Fruit fly (Drosophila melanogaster): ENCODE results near the gene Inx2.

Inx2 gene

DNA sequence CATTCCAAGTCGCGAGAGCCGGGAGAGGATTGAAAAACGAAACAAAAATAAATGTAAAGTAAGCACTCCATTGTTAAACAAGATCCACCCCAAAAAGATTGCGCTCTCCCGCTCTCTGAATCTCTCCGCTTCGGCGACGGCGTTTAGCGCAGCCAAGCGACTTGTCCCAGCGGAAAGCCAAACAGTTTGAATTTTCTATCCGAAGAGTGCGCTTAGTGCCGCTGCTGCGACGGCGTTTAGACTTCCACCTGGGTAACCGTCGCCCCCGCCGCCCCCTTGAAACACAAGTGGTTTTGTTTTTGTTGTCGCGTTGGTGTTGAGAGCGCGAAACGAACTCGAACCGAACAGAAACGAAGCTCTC lies at the start of gene Inx2:
Gene Inx2, plus strand, starts transcription at position 181 of the 361 bp plus-strand sequence.
- TF ChIP-seq noc (tag; optimal IDR thresholded peaks at IDR 0.05), result peak; percentile 67

DNA sequence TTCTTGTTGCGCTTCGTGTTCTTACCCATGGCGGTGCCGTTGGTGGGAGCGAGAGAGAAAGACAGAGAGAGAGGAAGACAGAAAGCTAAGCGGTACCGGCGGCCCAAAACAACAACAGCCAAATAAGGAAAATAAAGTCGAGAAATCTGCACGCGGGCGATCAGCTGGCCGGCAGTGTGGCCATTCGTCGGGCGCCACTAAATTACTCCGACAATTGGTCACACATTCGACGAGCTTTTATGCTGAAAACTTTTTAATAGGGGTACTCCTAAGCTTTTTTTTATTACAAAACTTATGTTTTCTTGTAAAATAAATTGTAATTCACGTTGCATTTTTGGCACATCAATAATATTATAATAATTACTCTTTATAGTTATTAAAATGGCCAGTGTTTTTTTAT lies 29.9 kb upstream of the Inx2 start, which contains the start of gene Setd3:
Gene Setd3, minus strand, starts transcription at position 187 of the 400 bp plus-strand sequence.
- TF ChIP-seq noc (tag; optimal IDR thresholded peaks at IDR 0.05), result no peak

DNA sequence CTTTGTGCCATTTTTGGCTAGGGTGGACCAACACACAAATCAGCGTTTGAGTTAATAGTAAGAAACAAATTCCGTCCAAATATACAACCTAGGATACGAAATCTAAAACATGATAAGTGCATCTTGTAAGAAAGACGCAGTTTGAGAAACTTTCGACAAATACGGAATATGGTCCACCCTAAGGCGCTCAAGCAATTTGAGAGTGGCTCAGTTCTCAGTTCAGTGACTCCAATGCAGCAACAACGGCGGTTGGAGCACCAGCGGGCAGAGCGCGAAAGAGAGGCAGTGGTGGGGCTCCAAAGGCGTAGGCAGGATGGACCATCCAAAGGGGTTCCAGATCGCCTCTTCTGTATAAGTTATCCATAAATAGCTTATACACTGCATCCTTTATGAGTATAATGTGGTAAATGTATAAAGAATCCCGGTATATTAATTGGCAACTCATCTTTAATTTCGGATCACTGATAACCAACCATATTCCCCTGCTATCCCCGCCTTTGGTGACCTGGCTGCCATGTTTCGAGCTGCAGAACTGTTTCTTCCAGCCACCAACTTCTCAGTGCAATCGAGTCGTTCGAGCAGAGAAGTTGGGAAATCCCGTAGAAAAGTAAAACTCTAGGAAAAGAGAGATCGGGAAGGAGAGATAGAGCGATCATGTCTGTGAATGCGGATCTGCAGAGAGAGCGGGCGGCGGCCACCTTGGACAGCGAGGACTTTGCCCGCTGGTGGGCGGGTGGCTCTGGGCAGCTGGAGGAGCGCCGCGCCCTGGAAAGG lies 28.9 kb upstream of the Inx2 start, which contains the start of gene CG4586:
Gene CG4586, plus strand, starts transcription at position 555 of the 774 bp plus-strand sequence.
- TF ChIP-seq noc (tag; optimal IDR thresholded peaks at IDR 0.05), result peak; percentile 99

DNA sequence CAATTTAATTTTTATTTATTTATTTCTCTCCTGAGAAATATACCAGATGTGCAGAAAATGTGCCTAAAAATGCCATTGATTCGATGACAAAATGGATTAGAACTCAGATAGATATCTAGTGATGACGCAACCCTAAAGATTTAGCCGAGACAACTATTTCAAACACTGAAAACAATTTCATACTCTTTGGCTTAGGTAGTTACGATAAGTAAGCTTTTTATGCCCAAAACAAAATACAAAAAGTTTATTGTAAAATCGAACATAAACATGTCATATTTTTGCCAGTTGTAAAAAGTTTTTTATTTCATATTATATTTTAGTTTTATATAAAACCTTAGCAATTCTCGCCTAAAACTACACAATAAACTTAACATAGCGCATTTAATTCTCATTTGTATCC lies 25.1 kb upstream of the Inx2 start, which contains the start of gene CG3040:
Gene CG3040, minus strand, starts transcription at position 54 of the 400 bp plus-strand sequence.
- no peak for TF ChIP-seq noc (tag; optimal IDR thresholded peaks at IDR 0.05)

DNA sequence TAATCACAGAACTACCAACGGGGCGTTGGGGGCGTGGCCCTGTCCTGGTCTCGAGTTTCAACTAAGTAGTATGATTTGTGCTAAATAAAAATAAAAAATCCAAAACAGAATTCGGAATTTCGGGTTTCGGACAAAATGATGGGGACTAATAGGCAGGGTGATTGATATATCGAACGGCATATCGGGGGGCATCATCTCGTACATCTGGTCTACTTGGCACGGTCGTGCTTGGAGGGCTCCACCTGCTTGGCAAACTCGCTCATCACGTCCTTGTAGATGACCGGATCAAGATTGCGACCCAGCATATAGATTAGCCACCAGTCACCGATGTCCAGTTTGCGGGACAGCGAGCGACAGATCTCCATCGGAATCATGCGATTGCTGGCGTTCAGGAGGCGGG lies 24.3 kb upstream of the Inx2 start:
- no peak for TF ChIP-seq noc (tag; optimal IDR thresholded peaks at IDR 0.05)

DNA sequence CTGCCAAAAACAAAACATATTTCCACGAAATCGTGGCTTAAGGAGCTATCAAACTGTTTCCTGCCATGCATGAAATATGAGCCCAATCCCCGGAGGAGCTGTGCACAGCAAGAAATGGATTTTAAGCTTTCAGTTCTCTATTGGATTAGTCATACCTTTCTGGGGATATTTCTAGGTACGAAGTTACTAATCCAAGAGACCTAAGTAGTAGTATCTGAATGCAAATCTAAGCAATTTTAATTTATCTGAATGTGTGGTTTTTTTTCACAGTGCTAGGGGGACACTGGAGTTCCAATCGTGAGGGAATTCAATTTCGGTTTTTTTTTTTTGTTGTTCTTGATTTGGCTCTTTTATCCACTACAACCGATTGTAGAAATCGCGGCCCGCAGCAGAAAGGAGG lies 22.1 kb upstream of the Inx2 start:
- TF ChIP-seq noc (tag; optimal IDR thresholded peaks at IDR 0.05), result no peak

DNA sequence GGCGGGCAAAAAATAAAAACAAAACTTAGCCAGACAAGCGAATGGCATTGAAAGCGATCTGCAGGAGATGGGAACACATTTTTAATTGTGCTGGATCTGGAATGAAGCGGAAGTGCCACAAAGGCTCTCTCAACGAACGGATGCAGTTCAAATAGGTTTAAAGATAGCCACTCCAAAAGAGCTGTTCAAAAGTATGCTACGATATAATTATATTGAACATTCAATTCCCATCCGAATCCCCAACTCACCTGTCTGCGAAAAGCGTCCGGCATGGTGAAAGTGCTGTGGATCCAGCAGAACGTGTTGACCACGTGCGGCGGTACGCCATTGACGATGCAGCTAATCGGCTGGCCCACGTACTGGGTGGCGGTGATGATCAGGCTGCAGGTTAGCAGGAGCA lies 21.6 kb upstream of the Inx2 start:
- TF ChIP-seq noc (tag; optimal IDR thresholded peaks at IDR 0.05), result no peak

DNA sequence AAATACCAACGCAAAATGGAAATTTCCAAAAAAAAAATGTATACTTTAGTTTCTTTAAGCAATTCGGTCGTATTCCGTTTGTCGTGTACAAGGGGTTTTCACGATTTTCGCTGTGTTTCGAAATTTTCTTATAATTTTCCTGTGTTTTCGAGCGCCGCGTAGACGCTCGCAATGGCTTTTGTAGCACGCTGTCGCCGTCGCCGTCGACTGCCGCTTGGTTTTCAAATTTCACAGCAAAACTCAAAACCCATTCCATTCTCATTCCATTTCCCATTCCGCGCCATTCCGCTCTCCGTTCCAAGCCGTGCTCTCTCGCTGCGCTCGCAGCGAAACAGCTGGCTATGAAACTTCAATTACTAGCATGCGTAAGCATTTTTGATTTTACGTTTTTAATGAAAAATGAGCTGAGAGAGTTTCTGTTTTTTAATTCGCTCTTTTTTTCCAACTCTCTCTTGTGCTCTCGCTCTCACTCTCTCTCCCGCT lies 17.0 kb upstream of the Inx2 start:
- TF ChIP-seq noc (tag; optimal IDR thresholded peaks at IDR 0.05), result no peak

DNA sequence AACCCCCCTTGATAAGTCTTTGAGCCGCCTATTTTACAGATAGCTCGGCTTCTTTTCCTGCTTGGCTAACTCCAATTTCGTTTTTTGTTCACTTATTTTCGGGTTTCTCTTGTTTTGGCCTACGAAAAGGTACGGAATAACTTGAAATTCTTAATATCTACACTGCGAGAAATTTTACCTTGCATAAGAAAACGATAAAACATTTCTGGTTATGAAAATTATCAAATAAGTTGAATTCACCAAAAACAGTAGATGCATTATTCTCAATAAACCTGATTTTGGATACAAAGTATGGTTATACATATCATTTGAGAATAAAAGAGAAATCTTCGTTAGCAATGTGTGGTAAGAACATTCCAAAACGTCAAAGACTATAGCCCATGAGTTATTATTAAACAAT lies 16.4 kb upstream of the Inx2 start:
- TF ChIP-seq noc (tag; optimal IDR thresholded peaks at IDR 0.05), result peak; percentile 19

DNA sequence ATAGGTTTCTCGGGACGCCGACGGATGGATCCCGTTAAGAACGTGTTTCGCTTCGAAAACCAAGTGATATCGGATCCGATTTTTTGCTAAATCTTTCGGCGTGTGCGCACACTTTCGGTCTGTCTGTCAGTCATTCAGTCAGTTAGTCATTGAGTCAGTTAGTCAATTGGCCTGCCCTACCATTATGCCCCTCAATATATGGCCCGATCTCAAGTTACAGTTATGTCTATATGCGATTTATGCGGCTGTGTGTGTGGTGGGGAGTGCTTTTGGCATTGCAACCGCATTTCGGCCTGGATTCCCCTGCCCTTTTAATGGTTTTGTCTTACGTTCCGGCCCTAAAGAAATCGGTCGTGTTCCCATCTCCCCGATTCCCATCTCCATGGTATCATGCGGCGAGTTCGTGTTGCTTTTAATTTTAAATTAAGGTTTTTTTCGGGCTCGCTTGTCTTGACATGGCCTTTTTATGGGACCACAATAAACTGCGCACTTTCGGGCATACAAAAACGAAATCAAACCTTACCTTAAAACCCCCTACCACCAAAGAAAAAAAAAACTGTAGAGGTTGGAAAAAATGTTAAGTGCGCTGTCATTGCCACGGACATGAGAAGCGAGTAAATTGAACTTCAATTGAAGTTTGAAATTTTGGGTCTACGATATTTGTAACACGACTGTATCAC lies 15.6 kb upstream of the Inx2 start:
- no peak for TF ChIP-seq noc (tag; optimal IDR thresholded peaks at IDR 0.05)

DNA sequence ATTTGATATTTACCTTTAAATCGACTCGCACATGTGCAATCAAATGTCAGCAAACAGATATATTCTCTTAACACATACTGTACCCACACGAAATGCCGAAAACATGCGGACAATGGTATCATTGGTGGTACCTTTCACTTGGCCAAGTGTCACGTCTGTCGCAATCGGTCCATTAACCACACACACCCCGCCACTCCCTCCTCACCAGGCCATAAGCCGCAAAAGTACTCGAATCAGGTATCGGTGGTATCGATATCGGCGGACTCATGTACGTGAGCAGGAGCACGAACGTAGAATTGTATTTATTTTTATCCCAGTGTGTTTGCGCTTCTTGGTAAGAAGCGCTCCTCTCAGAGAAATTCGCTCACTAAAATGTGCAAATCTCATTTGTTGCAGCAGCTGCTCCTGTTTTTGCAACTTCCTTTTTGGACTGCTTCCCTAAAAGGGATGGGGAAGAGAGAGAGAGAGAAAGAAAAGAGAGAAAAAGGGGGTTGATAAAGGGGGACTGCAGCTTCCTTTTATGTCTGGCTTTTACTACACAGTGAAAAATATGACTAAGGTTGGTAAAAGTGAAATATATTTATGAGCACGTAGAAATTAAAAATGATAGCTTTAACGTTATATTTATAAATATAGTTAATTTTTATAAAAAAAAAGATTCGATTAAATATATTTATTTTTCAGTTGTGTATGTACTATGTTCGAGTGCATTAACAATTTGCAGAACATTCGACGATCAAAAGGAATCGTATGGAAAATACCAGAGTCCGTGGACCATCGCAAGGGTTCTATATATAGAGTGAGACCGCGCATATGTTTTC lies 14.8 kb upstream of the Inx2 start:
- TF ChIP-seq noc (tag; optimal IDR thresholded peaks at IDR 0.05), result no peak

DNA sequence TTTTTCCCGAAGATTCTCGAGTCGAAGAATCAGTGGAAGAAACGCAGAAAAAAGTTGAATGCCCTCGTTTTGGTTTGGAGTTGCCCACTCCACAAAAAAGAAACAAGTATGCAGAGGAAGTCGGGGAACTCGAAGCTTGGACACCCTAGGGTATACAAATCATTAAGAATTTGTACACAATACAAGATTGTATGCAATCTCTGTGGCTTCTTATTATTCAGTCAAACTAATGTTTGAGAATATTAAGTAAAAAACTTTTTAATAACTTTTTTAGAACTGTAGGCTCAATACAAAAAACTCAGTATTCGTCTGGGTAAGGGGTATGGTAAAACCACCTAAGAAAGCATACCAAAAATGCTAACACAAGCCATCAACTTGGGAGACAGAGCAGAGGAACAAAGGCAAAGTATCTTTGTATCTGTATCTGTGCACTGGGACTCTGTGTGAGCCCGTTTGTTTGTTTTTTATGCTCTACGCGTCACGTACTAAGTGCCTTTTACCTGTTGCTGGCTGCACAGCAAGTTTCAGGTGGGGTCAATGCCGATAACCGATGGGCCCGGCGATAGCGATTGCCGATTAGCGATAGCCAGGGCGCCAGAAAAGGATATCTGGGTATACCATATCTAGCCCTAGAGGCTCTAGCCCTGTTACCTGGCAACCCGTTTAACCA lies 13.2 kb upstream of the Inx2 start:
- TF ChIP-seq noc (tag; optimal IDR thresholded peaks at IDR 0.05), result peak; percentile 88

DNA sequence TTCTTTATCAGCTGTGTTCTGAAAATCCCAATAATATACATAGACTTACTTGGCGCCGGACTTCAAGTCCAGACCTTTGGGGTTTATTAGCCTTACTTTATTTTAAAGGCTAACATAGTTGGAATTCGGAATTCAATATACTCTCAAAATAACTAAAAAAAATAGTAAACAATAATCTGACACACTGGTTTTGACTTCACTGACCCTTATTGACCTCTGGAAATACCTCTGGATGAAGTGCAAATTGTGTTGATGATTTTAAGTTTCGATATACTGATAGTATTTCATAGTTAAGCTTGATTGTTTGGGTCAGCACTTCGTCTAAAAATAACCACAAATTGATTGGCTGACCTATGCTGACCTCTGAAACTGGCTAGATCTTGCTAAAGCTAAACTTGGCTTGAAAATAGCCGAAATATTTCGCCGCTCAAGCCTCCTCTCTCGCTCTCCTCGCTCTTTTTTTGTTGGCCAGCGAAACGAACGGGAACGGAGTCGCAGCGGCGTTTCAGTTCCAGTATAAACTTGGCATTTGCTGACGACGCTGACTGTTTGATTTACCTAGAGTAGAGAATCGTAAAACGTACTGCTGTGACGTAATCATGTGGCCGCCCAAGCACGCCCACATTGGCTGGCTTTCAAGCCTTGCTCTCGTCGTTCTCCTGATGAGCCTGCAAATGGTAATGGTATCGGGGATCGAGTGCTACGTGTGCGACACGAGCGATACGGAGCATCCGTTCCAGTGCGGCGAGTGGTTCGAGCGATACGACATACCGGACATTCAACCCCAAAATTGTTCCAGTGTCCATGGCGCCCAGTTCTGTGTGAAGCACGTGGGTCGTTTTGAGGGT lies 12.3 kb upstream of the Inx2 start, which contains the start of gene bou:
Gene bou, plus strand, starts transcription at position 507 of the 848 bp plus-strand sequence.
- no peak for TF ChIP-seq noc (tag; optimal IDR thresholded peaks at IDR 0.05)

DNA sequence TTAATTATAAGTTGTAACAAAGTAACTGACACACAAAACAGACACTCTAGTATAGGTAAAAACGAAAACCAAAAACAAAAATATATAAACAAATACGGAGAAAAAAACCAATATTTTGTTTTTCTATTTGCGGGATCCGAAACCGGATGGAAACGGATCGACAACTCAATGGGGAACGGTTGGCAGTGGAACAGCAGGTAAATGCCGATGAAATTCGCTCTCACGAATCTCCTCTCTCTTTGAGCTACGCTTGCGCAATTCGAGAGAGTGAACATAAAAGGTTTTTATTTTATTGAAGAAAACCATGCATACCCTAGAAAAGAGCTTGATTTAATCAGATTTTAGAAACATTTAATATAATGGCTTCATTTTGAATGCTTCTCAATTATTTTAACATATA lies 11.4 kb upstream of the Inx2 start:
- no peak for TF ChIP-seq noc (tag; optimal IDR thresholded peaks at IDR 0.05)

DNA sequence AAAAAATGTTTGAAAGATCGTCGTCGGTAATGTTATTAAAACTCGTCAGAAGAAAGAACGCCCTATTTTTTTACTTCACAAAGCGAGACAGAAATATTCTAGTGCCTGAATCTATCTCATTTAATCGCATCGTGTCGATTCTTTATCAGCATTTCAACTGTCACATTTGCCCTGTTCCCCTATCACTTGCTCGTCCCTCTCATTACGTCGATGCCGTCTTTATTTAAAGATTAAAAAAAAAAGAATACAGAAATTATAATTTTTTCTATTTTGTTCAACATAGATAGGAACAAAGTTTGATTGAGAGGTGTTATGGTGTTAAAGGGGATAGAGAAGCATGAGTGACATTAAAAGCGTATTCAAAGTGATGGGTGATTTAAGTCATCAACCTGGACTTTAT lies 10.4 kb upstream of the Inx2 start:
- peak; percentile 14 for TF ChIP-seq noc (tag; optimal IDR thresholded peaks at IDR 0.05)
